Fruit fly (Drosophila melanogaster): ENCODE measurements around the gene mew.

mew gene

DNA sequence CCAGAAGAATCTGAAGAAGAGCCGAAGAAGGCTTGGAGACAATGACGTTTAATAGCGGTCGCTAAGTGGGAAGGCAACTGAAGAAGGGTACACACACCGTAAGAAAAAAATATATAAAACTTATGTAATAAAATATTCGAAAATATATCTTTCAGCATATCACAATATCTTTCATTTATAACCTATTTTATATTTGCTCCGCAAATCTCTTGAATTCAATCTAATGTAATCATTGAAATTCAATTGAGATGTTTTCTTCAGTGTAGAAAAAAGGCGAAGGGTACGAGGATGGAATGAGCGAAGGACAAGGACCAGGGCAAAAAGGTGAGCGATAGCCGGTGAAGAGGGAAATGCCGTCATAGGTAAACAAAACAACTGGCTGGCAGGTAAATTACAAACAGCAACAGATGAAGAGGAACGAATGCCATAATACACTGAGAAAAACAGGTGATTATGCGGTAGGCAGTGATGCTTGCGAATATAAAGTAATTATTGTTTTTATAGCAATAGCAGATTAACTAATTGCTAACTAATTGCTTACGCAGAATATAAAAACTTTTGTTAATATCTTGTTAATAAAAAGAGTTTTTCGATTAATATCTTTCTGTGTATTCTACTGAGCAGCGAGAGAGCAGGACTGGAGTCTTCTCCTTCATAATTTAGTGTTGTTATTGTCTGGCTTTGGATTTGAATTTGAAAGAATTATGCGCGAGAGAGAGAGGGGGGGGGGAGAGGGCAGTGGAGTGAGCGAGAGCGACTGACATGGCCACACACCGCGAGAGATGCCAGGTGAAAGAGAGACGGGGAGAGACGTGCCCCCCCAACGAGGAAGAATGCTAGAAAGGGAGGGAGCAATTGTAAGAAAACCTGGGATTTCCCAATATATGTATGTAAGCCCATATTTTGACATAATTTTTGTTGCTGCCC lies 24.2 kb downstream of the mew start (continued):
- TF ChIP-seq CG8388 (GFP tag; optimal IDR thresholded peaks at IDR 0.05) (peak; percentile 80), CG10543 (GFP tag; optimal IDR thresholded peaks at IDR 0.05) (no peak), pfk (GFP tag; optimal IDR thresholded peaks at IDR 0.05) (no peak), Atf6 (GFP tag; IDR thresholded peaks at IDR 0.05) (peak; percentile 60; the same call in 1 of the 2 replicates), nau (GFP tag; optimal IDR thresholded peaks at IDR 0.05) (peak; percentile 37), gsb-n (tag; optimal IDR thresholded peaks at IDR 0.05) (peak; percentile 91), Hand (GFP tag; optimal IDR thresholded peaks at IDR 0.05) (peak; percentile 46), H15 (GFP tag; IDR thresholded peaks at IDR 0.05) (peak; percentile 67; the same call in 2 of the 3 replicates), fd64A (GFP tag; optimal IDR thresholded peaks at IDR 0.05) (peak; percentile 69), br (optimal IDR thresholded peaks at IDR 0.05) (no peak), Bteb2 (GFP tag; optimal IDR thresholded peaks at IDR 0.05) (peak; percentile 74), CG13775 (GFP tag; optimal IDR thresholded peaks at IDR 0.05) (peak; percentile 89), cg (GFP tag; optimal IDR thresholded peaks at IDR 0.05) (peak; percentile 26), emc (GFP tag; optimal IDR thresholded peaks at IDR 0.05) (no peak), gce (GFP tag; IDR thresholded peaks at IDR 0.05) (peak; percentile 68; the same call in 2 of the 3 replicates), Oli (tag; optimal IDR thresholded peaks at IDR 0.05) (peak; percentile 85), esg (GFP tag; conservative IDR thresholded peaks at IDR 0.05) (peak; percentile 44), ATbp (GFP tag; optimal IDR thresholded peaks at IDR 0.05) (peak; percentile 39), CG2120 (GFP tag; optimal IDR thresholded peaks at IDR 0.05) (peak; percentile 74), sd (tag; optimal IDR thresholded peaks at IDR 0.05) (peak; percentile 10), CG12659 (GFP tag; optimal IDR thresholded peaks at IDR 0.05) (peak; percentile 76), D (optimal IDR thresholded peaks at IDR 0.05) (no peak), D (GFP tag; optimal IDR thresholded peaks at IDR 0.05) (peak; percentile 86), tgo (GFP tag; IDR thresholded peaks at IDR 0.05) (peak; percentile 79), CG8765 (GFP tag; IDR thresholded peaks at IDR 0.05) (peak; percentile 92), salm (tag; optimal IDR thresholded peaks at IDR 0.05) (peak; percentile 68), CG9437 (GFP tag; optimal IDR thresholded peaks at IDR 0.05) (peak; percentile 70), dmrt11E (tag; optimal IDR thresholded peaks at IDR 0.05) (peak; percentile 96), Aef1 (GFP tag; IDR thresholded peaks at IDR 0.05) (peak; percentile 62; the same call in 2 of the 3 replicates), CG14014 (GFP tag; IDR thresholded peaks at IDR 0.05) (peak; percentile 77), Spps (tag; optimal IDR thresholded peaks at IDR 0.05) (peak; percentile 65), slp2 (GFP tag; optimal IDR thresholded peaks at IDR 0.05) (peak; percentile 65), CG12391 (tag; optimal IDR thresholded peaks at IDR 0.05) (peak; percentile 87), CG34376 (GFP tag; optimal IDR thresholded peaks at IDR 0.05) (no peak), CG18262 (tag; optimal IDR thresholded peaks at IDR 0.05) (peak; percentile 92), CG11560 (tag; IDR thresholded peaks at IDR 0.05) (peak; percentile 58; the same call in 1 of the 3 replicates), CG2889 (GFP tag; IDR thresholded peaks at IDR 0.05) (peak; percentile 84), Tbp (GFP tag; optimal IDR thresholded peaks at IDR 0.05) (no peak), cato (GFP tag; optimal IDR thresholded peaks at IDR 0.05; ENCODE audit: borderline replicate concordance) (peak; percentile 45), psq (GFP tag; optimal IDR thresholded peaks at IDR 0.05) (peak; percentile 55), CG5245 (GFP tag; optimal IDR thresholded peaks at IDR 0.05) (peak; percentile 79), grn (GFP tag; optimal IDR thresholded peaks at IDR 0.05) (peak; percentile 0), CG17359 (tag; optimal IDR thresholded peaks at IDR 0.05) (peak; percentile 69), CG10274 (GFP tag; optimal IDR thresholded peaks at IDR 0.05) (peak; percentile 56), Camta (GFP tag; optimal IDR thresholded peaks at IDR 0.05) (peak; percentile 76), CG8290 (GFP tag; optimal IDR thresholded peaks at IDR 0.05) (peak; percentile 76), CG8290 (tag; optimal IDR thresholded peaks at IDR 0.05) (peak; percentile 14 to 34), CG11696 (GFP tag; IDR thresholded peaks at IDR 0.05) (peak; percentile 55; the same call in 1 of the 2 replicates), CG8359 (GFP tag; optimal IDR thresholded peaks at IDR 0.05; ENCODE audit: borderline replicate concordance) (peak; percentile 82)
